Fruit fly (Drosophila melanogaster) Kc167 (cell line): ENCODE results near the gene Rpt4R.

ENCODE experiments used
- Sin3A ChIP-seq: fragments of >200 bp; optimal IDR thresholded peaks from 2 replicates; lab custom pipeline; 2018; ENCODE audit warnings: missing external identifiers
- h ChIP-seq: fragments of >200 bp; optimal IDR thresholded peaks from 3 replicates; lab custom pipeline; 2018; ENCODE audit warnings: missing external identifiers
- insv ChIP-seq: fragments of >200 bp; optimal IDR thresholded peaks from 3 replicates; lab custom pipeline; 2018; ENCODE audit warnings: missing external identifiers
- psq ChIP-seq: fragments of >200 bp; optimal IDR thresholded peaks from 2 replicates; lab custom pipeline; 2017; ENCODE audit warnings: missing external identifiers

dm6 chr3L:11944752-11945151 lies 3.0 kb downstream of the Rpt4R start, which contains the start of gene CG5883:
- TF ChIP-seq psq (no peak), h (lab: Kevin White, UChicago) (no peak), Sin3A (lab: Kevin White, UChicago) (no peak), insv (no peak)
